Fruit fly (Drosophila melanogaster): ENCODE results near the gene CG33270.
"Not testable (repeated sequence)": the region's sequence is repeated elsewhere in the genome, so short reads cannot be mapped to it uniquely, and the experiment has no call there.

DNA sequence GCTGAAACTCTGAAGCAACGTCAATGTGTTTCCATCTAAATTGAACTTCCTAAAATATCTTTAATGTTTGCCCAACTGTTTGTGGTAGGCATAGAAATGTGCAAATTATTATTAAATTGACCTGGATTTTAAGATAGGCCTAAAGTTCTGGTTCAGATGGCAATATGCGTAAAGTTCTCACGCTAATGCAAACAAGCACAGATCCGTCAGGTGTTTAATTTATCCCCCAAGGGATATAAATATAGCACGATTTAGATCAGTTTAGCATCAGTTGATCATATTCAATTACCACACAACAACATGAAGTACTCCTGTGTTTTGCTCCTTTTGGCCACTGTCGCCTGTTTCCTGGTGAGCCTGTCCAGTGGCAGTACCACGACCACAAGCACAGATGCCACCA is 11.0 kb upstream of the CG33270 start, which contains the start of gene CG7377:
- TF ChIP-seq Fer3 (tag; optimal IDR thresholded peaks at IDR 0.05); slou (GFP tag; optimal IDR thresholded peaks at IDR 0.05): not testable (repeated sequence)

Measured in whole organism, embryonic.